Fruit fly (Drosophila melanogaster): ENCODE data around the gene CG33643.

The CG33643 gene

DNA sequence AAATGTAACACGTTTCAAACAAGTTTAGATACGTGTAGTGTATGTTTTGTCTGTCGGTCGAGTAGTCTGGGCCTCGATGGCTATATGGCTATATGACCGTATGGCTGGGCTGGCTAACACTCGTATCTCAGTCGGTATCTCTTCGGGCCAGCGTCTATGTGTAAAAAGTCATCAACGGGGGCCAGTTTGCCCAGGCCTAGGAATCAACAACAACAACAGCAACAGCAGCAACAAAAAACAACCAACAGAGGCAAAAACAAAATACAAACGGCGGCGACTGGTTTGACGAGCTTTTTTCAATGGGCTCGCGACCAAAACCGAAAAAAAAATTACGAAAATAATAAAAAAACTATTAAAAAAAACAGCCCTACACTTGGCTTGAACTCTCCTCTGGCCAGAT is 14.8 kb downstream of the CG33643 start:
- TF ChIP-seq HLH106 (tag; optimal IDR thresholded peaks at IDR 0.05) (no peak), Rel (GFP tag; optimal IDR thresholded peaks at IDR 0.05) (no peak), Rel (tag; optimal IDR thresholded peaks at IDR 0.05) (no peak), Jra (GFP tag; optimal IDR thresholded peaks at IDR 0.05) (no peak), dl (GFP tag; optimal IDR thresholded peaks at IDR 0.05; ENCODE audit: insufficient read depth in 1 of 2, partially characterized antibody in 2 of 2) (no peak), br (GFP tag; optimal IDR thresholded peaks at IDR 0.05) (no peak), CG9705 (GFP tag; optimal IDR thresholded peaks at IDR 0.05) (no peak), dmrt93B (GFP tag; optimal IDR thresholded peaks at IDR 0.05) (no peak), GATAd (GFP tag; optimal IDR thresholded peaks at IDR 0.05) (no peak), fru (GFP tag; optimal IDR thresholded peaks at IDR 0.05) (no peak), dsf (GFP tag; optimal IDR thresholded peaks at IDR 0.05; ENCODE audit: borderline replicate concordance) (no peak)

- peak; percentile 68 for TF ChIP-seq Sp1 (GFP tag; optimal IDR thresholded peaks at IDR 0.05)
- TF ChIP-seq Hr78 (GFP tag; optimal IDR thresholded peaks at IDR 0.05), result no peak
- TF ChIP-seq sv (GFP tag; optimal IDR thresholded peaks at IDR 0.05), result peak; percentile 26
- no peak for TF ChIP-seq sage (GFP tag; optimal IDR thresholded peaks at IDR 0.05)
- peak; percentile 53 for TF ChIP-seq tai (GFP tag; optimal IDR thresholded peaks at IDR 0.05)
- no peak for TF ChIP-seq Myc (optimal IDR thresholded peaks at IDR 0.05)
- TF ChIP-seq psq (GFP tag; optimal IDR thresholded peaks at IDR 0.05), result peak; percentile 51
- no peak for TF ChIP-seq jim (GFP tag; optimal IDR thresholded peaks at IDR 0.05)
- TF ChIP-seq Rel (GFP tag; optimal IDR thresholded peaks at IDR 0.05), result no peak
- peak; percentile 69 for TF ChIP-seq Rel (tag; optimal IDR thresholded peaks at IDR 0.05)
- peak; percentile 78 for TF ChIP-seq dmrt93B (GFP tag; optimal IDR thresholded peaks at IDR 0.05)
- no peak for TF ChIP-seq dl (GFP tag; optimal IDR thresholded peaks at IDR 0.05; ENCODE audit: insufficient read depth in 1 of 2, partially characterized antibody in 2 of 2)
- TF ChIP-seq lola (GFP tag; optimal IDR thresholded peaks at IDR 0.05), result no peak
- peak; percentile 69 for TF ChIP-seq br (GFP tag; optimal IDR thresholded peaks at IDR 0.05)
- TF ChIP-seq CG9705 (GFP tag; optimal IDR thresholded peaks at IDR 0.05), result peak; percentile 47
- TF ChIP-seq fru (GFP tag; optimal IDR thresholded peaks at IDR 0.05), result peak; percentile 84
- TF ChIP-seq woc (GFP tag; optimal IDR thresholded peaks at IDR 0.05), result peak; percentile 73
- peak; percentile 50 for TF ChIP-seq Hnf4 (GFP tag; optimal IDR thresholded peaks at IDR 0.05)
- no peak for TF ChIP-seq Dfd (GFP tag; optimal IDR thresholded peaks at IDR 0.05)
- peak; percentile 52 for TF ChIP-seq Jra (GFP tag; optimal IDR thresholded peaks at IDR 0.05)
- TF ChIP-seq Vsx2 (GFP tag; optimal IDR thresholded peaks at IDR 0.05; ENCODE audit: partially characterized antibody), result no peak
- no peak for TF ChIP-seq Mio (GFP tag; optimal IDR thresholded peaks at IDR 0.05)
- peak; percentile 74 for TF ChIP-seq HLH106 (tag; optimal IDR thresholded peaks at IDR 0.05)
- peak; percentile 75 for TF ChIP-seq ey (GFP tag; optimal IDR thresholded peaks at IDR 0.05)
- TF ChIP-seq foxo (GFP tag; optimal IDR thresholded peaks at IDR 0.05), result peak in 1 of 2 experiments; percentile 82
- peak; percentile 61 for TF ChIP-seq rgr (GFP tag; optimal IDR thresholded peaks at IDR 0.05)
- no peak for TF ChIP-seq Hr83 (GFP tag; optimal IDR thresholded peaks at IDR 0.05; ENCODE audit: poor library complexity, severe bottlenecking)
- TF ChIP-seq h (GFP tag; optimal IDR thresholded peaks at IDR 0.05), result peak; percentile 81
- TF ChIP-seq N (GFP tag; optimal IDR thresholded peaks at IDR 0.05), result no peak
- no peak for TF ChIP-seq CG32264 (GFP tag; optimal IDR thresholded peaks at IDR 0.05)
- TF ChIP-seq Dif (GFP tag; optimal IDR thresholded peaks at IDR 0.05; ENCODE audit: partially characterized antibody), result no peak
- no peak for TF ChIP-seq dsf (GFP tag; optimal IDR thresholded peaks at IDR 0.05; ENCODE audit: borderline replicate concordance)
- TF ChIP-seq Abd-B (GFP tag; optimal IDR thresholded peaks at IDR 0.05), result no peak
- no peak for TF ChIP-seq GATAd (GFP tag; optimal IDR thresholded peaks at IDR 0.05)
- no peak for TF ChIP-seq usp (GFP tag; optimal IDR thresholded peaks at IDR 0.05)
- TF ChIP-seq OdsH (GFP tag; optimal IDR thresholded peaks at IDR 0.05), result peak; percentile 66
- no peak for TF ChIP-seq CrebA (GFP tag; optimal IDR thresholded peaks at IDR 0.05; ENCODE audit: borderline replicate concordance)
- no peak for TF ChIP-seq brk (GFP tag; optimal IDR thresholded peaks at IDR 0.05)
- no peak for TF ChIP-seq pan (optimal IDR thresholded peaks at IDR 0.05)
Observed at dm6 chr2L:13547738-13548726, 17.2 kb downstream of the CG33643 start.
